Worm (Caenorhabditis elegans) whole organism, early embryonic: Measurements from ENCODE around the gene pde-2.

Source experiments
- B0310.2 ChIP-seq: sonication (generic microtip); optimal IDR thresholded peaks from 2 replicates; lab custom pipeline; 2016; ENCODE audit warnings: mild to moderate bottlenecking, missing genetic modification characterization, missing compliant biosample characterization
- F13C5.2 ChIP-seq: sonication (generic microtip); optimal IDR thresholded peaks from 2 replicates; lab custom pipeline; 2017; ENCODE audit warnings: mild to moderate bottlenecking, missing genetic modification characterization, inconsistent platforms, missing compliant biosample characterization
- ama-1 ChIP-seq: fragments of 150-350 bp; optimal IDR thresholded peaks from 2 replicates; lab custom pipeline; 2014
- ceh-13 ChIP-seq: fragments of 200-800 bp; sonication (Bioruptor generic); optimal IDR thresholded peaks from 2 replicates; lab custom pipeline; 2018; ENCODE audit warnings: mild to moderate bottlenecking, missing genetic modification characterization, missing compliant biosample characterization
- ceh-36 ChIP-seq: sonication (generic microtip); optimal IDR thresholded peaks from 2 replicates; lab custom pipeline; 2016; ENCODE audit warnings: missing genetic modification characterization, inconsistent platforms, missing compliant biosample characterization
- ets-7 ChIP-seq: sonication (generic microtip); optimal IDR thresholded peaks from 2 replicates; lab custom pipeline; 2016; ENCODE audit warnings: missing genotype, missing genetic modification characterization, missing compliant biosample characterization
- flt-1 ChIP-seq: fragments of 200-800 bp; sonication (Bioruptor generic); IDR thresholded peaks from 2 replicates; pipeline ENCODE4 v1.3.6; 2022; ENCODE audit warnings: missing genetic modification characterization, missing compliant biosample characterization
- hmbx-1 ChIP-seq: sonication (generic microtip); optimal IDR thresholded peaks from 2 replicates; lab custom pipeline; 2016; ENCODE audit warnings: mild to moderate bottlenecking, missing genetic modification characterization, missing compliant biosample characterization
- hmg-4 ChIP-seq: fragments of 200-800 bp; sonication (Bioruptor generic); optimal IDR thresholded peaks from 2 replicates; lab custom pipeline; 2018; ENCODE audit warnings: mild to moderate bottlenecking, missing genetic modification characterization, missing compliant biosample characterization
- scrt-1 ChIP-seq: fragments of 200-800 bp; sonication (Bioruptor generic); IDR thresholded peaks from 2 replicates; pipeline ENCODE4 v1.3.6; 2022; ENCODE audit warnings: missing genetic modification characterization, missing compliant biosample characterization
- sea-1 ChIP-seq: fragments of 200-800 bp; sonication (Bioruptor generic); conservative IDR thresholded peaks from 2 replicates; pipeline ENCODE4 v1.3.6; 2022; ENCODE audit warnings: missing genetic modification characterization, missing compliant biosample characterization
- tbx-11 ChIP-seq: fragments of 200-800 bp; sonication (Bioruptor generic); IDR thresholded peaks from 2 replicates; pipeline ENCODE4 v1.3.6; 2022; ENCODE audit warnings: missing genetic modification characterization, missing compliant biosample characterization

DNA sequence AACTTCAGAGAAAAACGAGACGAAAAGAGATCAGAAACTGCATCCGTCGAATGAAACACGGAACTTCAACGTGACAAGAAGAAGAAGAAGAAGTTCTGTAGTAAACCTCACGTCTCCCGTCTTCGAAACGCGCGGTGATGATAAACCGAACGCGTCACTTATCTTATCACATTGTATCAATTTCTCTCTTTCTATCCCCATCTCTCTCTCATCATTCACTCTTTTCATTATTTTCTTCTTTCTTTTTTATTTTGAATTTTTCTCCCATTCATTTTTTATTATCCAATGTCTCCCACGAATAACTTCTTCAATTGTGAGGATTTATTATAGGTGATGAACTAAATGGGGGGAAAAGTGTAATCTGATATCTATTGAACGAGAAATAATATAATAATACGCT lies 5.2 kb upstream of the pde-2 start:
- no peak for TF ChIP-seq ama-1 (lab: Kevin White, UChicago)
- no peak for TF ChIP-seq ceh-36
- TF ChIP-seq hmg-4 (GFP tag; lab: Kevin White, UChicago), result no peak
- TF ChIP-seq scrt-1 (GFP tag; lab: Robert Waterston, UW), result no peak
- TF ChIP-seq F13C5.2 (tag; lab: Kevin White, UChicago), result no peak
- no peak for TF ChIP-seq ceh-13
- TF ChIP-seq sea-1 (GFP tag; lab: Robert Waterston, UW), result no peak
- TF ChIP-seq flt-1, result no peak
- no peak for TF ChIP-seq ets-7 (tag; lab: Kevin White, UChicago)
- TF ChIP-seq hmbx-1 (tag; lab: Kevin White, UChicago), result no peak
- TF ChIP-seq tbx-11 (GFP tag; lab: Robert Waterston, UW), result no peak
- TF ChIP-seq B0310.2 (tag; lab: Kevin White, UChicago), result no peak
